Worm (Caenorhabditis elegans) whole organism, early embryonic: ENCODE results near the gene erh-1.

ENCODE experiments used
- ama-1 ChIP-seq: fragments of 150-350 bp; optimal IDR thresholded peaks from 2 replicates; lab custom pipeline; 2014
- flt-1 ChIP-seq: fragments of 200-800 bp; sonication (Bioruptor generic); IDR thresholded peaks from 2 replicates; pipeline ENCODE4 v1.3.6; 2022; ENCODE audit warnings: missing genetic modification characterization, missing compliant biosample characterization
- hnd-1 ChIP-seq: sonication (generic microtip); optimal IDR thresholded peaks from 2 replicates; lab custom pipeline; 2016; ENCODE audit warnings: missing genetic modification characterization, missing compliant biosample characterization
- pes-1 ChIP-seq: fragments of 200-800 bp; sonication (Bioruptor generic); IDR thresholded peaks from 2 replicates; pipeline ENCODE4 v1.3.6; 2022; ENCODE audit warnings: missing genetic modification reagents, missing genetic modification characterization, missing compliant biosample characterization
- scrt-1 ChIP-seq: fragments of 200-800 bp; sonication (Bioruptor generic); IDR thresholded peaks from 2 replicates; pipeline ENCODE4 v1.3.6; 2022; ENCODE audit warnings: missing genetic modification characterization, missing compliant biosample characterization
- sea-1 ChIP-seq: fragments of 200-800 bp; sonication (Bioruptor generic); conservative IDR thresholded peaks from 2 replicates; pipeline ENCODE4 v1.3.6; 2022; ENCODE audit warnings: missing genetic modification characterization, missing compliant biosample characterization

DNA sequence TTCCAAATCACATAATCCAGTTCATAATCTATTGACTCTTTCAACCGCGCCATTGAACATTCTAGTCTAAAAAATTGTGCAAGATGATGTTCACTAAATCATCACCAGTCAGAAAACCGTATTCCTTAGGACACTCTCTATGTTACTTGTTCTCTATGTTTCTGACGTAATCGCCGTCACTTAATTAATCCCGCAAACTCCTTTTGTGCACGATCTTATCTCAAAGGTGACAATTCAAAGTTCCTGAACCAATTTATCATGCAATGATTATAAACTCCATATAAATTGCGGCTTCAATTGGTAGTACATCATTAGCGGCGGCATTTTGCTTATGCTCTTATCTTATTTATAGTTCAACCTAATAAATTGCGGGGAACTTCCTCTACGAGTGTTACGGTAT, 16.1 kb downstream of the erh-1 start:
- TF ChIP-seq sea-1 (GFP tag; lab: Robert Waterston, UW) = no peak
- no peak for TF ChIP-seq hnd-1 (tag; lab: Kevin White, UChicago)
- no peak for TF ChIP-seq ama-1
- no peak for TF ChIP-seq flt-1 (GFP tag; lab: Robert Waterston, UW)
- TF ChIP-seq scrt-1 (GFP tag; lab: Robert Waterston, UW) = no peak
- no peak for TF ChIP-seq pes-1 (GFP tag; lab: Robert Waterston, UW)
